Fruit fly (Drosophila melanogaster) whole organism, prepupa: Measurements from ENCODE around the gene ND-B14.5A.
A peak's percentile ranks its signal among the peaks of the same experiment; 100 is the strongest.

Source experiments
- Blimp-1 ChIP-seq: fragments of 200-800 bp; sonication (Bioruptor generic); optimal IDR thresholded peaks from 3 replicates; lab custom pipeline; 2017; ENCODE audit warnings: missing biosample characterization, missing genetic modification characterization, mild to moderate bottlenecking, moderate library complexity, missing genetic modification reagents
- CG10631 ChIP-seq: fragments of 200-800 bp; sonication (Bioruptor generic); optimal IDR thresholded peaks from 2 replicates; lab custom pipeline; 2016; ENCODE audit warnings: missing biosample characterization, missing genetic modification characterization
- CG10669 ChIP-seq: fragments of 200-800 bp; sonication (Bioruptor generic); optimal IDR thresholded peaks from 3 replicates; lab custom pipeline; 2018; ENCODE audit warnings: missing biosample characterization, mild to moderate bottlenecking, missing genetic modification characterization, moderate library complexity
- CG11294 ChIP-seq: fragments of 200-800 bp; sonication (Bioruptor generic); IDR thresholded peaks from 2 replicates; pipeline ENCODE4 v1.3.6; 2022; ENCODE audit warnings: missing biosample characterization, missing genetic modification characterization
- CG11762 ChIP-seq: fragments of 200-800 bp; sonication (Bioruptor generic); optimal IDR thresholded peaks from 3 replicates; lab custom pipeline; 2016; ENCODE audit warnings: missing biosample characterization, missing genetic modification characterization; ENCODE audit not compliant: insufficient read depth
- CG11902 ChIP-seq: fragments of 200-800 bp; sonication (Bioruptor generic); optimal IDR thresholded peaks from 3 replicates; lab custom pipeline; 2016; ENCODE audit warnings: missing biosample characterization, missing genetic modification characterization
- CG15336 ChIP-seq: fragments of 200-800 bp; sonication (Bioruptor generic); IDR thresholded peaks from 2 replicates; pipeline ENCODE4 v1.3.6; 2022; ENCODE audit warnings: missing biosample characterization, missing genetic modification characterization
- CG16779 ChIP-seq: fragments of 200-800 bp; sonication (Bioruptor generic); optimal IDR thresholded peaks from 3 replicates; lab custom pipeline; 2017; ENCODE audit warnings: missing biosample characterization, mild to moderate bottlenecking, missing genetic modification characterization
- CG3032 ChIP-seq: fragments of 200-800 bp; optimal IDR thresholded peaks from 2 replicates; lab custom pipeline; 2019; ENCODE audit warnings: missing biosample characterization, mild to moderate bottlenecking, missing genetic modification characterization, moderate library complexity
- CG31627 ChIP-seq: fragments of 200-800 bp; sonication (Bioruptor generic); optimal IDR thresholded peaks from 3 replicates; lab custom pipeline; 2016; ENCODE audit warnings: missing biosample characterization, missing genetic modification characterization
- CG32006 ChIP-seq: fragments of 200-800 bp; sonication (Bioruptor generic); optimal IDR thresholded peaks from 3 replicates; lab custom pipeline; 2017; ENCODE audit warnings: missing biosample characterization, mild to moderate bottlenecking, missing genetic modification characterization
- CG6163 ChIP-seq: fragments of 200-800 bp; sonication (Bioruptor generic); IDR thresholded peaks from 3 replicates; pipeline ENCODE4 v1.3.6; 2022; ENCODE audit warnings: missing biosample characterization, missing genetic modification characterization
- CG6276 ChIP-seq: fragments of 200-800 bp; sonication (Bioruptor generic); optimal IDR thresholded peaks from 2 replicates; lab custom pipeline; 2017; ENCODE audit warnings: missing biosample characterization, mild to moderate bottlenecking, missing genetic modification characterization
- CG6792 ChIP-seq: fragments of 200-800 bp; sonication (Bioruptor generic); optimal IDR thresholded peaks from 3 replicates; lab custom pipeline; 2016; ENCODE audit warnings: missing biosample characterization, missing genetic modification characterization
- CG6854 ChIP-seq: fragments of 200-800 bp; sonication (Bioruptor generic); optimal IDR thresholded peaks from 2 replicates; lab custom pipeline; 2017; ENCODE audit warnings: missing biosample characterization, mild to moderate bottlenecking, missing genetic modification characterization
- CG7368 ChIP-seq: fragments of 200-800 bp; sonication (Bioruptor generic); optimal IDR thresholded peaks from 3 replicates; lab custom pipeline; 2016; ENCODE audit warnings: missing biosample characterization, missing genetic modification characterization
- CG8119 ChIP-seq: fragments of 200-800 bp; sonication (Bioruptor generic); IDR thresholded peaks from 3 replicates; pipeline ENCODE4 v1.3.6; 2022; ENCODE audit warnings: missing biosample characterization, missing genetic modification characterization
- CG8319 ChIP-seq: fragments of 200-800 bp; sonication (Bioruptor generic); optimal IDR thresholded peaks from 3 replicates; lab custom pipeline; 2016; ENCODE audit warnings: missing biosample characterization, missing genetic modification characterization
- CG8632 ChIP-seq: fragments of 200-800 bp; sonication (Bioruptor generic); optimal IDR thresholded peaks from 3 replicates; lab custom pipeline; 2016; ENCODE audit warnings: missing biosample characterization, missing genetic modification characterization
- Eip75B ChIP-seq: fragments of 200-800 bp; sonication (Bioruptor generic); optimal IDR thresholded peaks from 3 replicates; lab custom pipeline; 2016; ENCODE audit warnings: missing biosample characterization, missing genetic modification characterization
- Eip78C ChIP-seq: fragments of 200-800 bp; sonication (Bioruptor generic); peaks from one replicate; lab custom pipeline; 2016; ENCODE audit warnings: missing biosample characterization, missing genetic modification characterization
- Ets21C ChIP-seq: fragments of 200-800 bp; sonication (Bioruptor generic); optimal IDR thresholded peaks from 3 replicates; lab custom pipeline; 2016; ENCODE audit warnings: missing biosample characterization, missing genetic modification characterization
- Ets96B ChIP-seq: fragments of 200-800 bp; optimal IDR thresholded peaks from 2 replicates; lab custom pipeline; 2019; ENCODE audit warnings: missing biosample characterization, mild to moderate bottlenecking, missing genetic modification characterization, moderate library complexity
- Gug ChIP-seq: fragments of 200-800 bp; sonication (Bioruptor generic); IDR thresholded peaks from 2 replicates; pipeline ENCODE4 v1.3.6; 2022; ENCODE audit warnings: missing biosample characterization, missing genetic modification characterization
- Hr39 ChIP-seq: fragments of 200-800 bp; sonication (Bioruptor generic); optimal IDR thresholded peaks from 2 replicates; lab custom pipeline; 2016; ENCODE audit warnings: missing biosample characterization, missing genetic modification characterization
- Hr4 ChIP-seq: fragments of 200-800 bp; sonication (Bioruptor generic); optimal IDR thresholded peaks from 3 replicates; lab custom pipeline; 2016; ENCODE audit warnings: missing biosample characterization, missing genetic modification characterization
- Lpt ChIP-seq: fragments of 200-800 bp; sonication (Bioruptor generic); optimal IDR thresholded peaks from 3 replicates; lab custom pipeline; 2016; ENCODE audit warnings: missing biosample characterization, missing genetic modification characterization
- OdsH ChIP-seq: fragments of 200-800 bp; sonication (Bioruptor generic); optimal IDR thresholded peaks from 3 replicates; lab custom pipeline; 2016; ENCODE audit warnings: missing biosample characterization, missing genetic modification characterization
- Smox ChIP-seq: fragments of 200-800 bp; sonication (Bioruptor generic); optimal IDR thresholded peaks from 3 replicates; lab custom pipeline; 2016; ENCODE audit warnings: missing biosample characterization, missing genetic modification characterization
- Sox14 ChIP-seq: fragments of 200-800 bp; sonication (Bioruptor generic); optimal IDR thresholded peaks from 3 replicates; lab custom pipeline; 2016; ENCODE audit warnings: missing biosample characterization, missing genetic modification characterization
- Sox15 ChIP-seq: fragments of 200-800 bp; sonication (Bioruptor generic); optimal IDR thresholded peaks from 3 replicates; lab custom pipeline; 2016; ENCODE audit warnings: missing biosample characterization, missing genetic modification characterization
- achi ChIP-seq: fragments of 200-800 bp; sonication (Bioruptor generic); optimal IDR thresholded peaks from 3 replicates; lab custom pipeline; 2016; ENCODE audit warnings: missing biosample characterization, missing genetic modification characterization
- cyc ChIP-seq: fragments of 200-800 bp; sonication (Bioruptor generic); optimal IDR thresholded peaks from 3 replicates; lab custom pipeline; 2016; ENCODE audit warnings: missing biosample characterization, missing genetic modification characterization
- dsx ChIP-seq: fragments of 200-800 bp; optimal IDR thresholded peaks from 3 replicates; lab custom pipeline; 2019; ENCODE audit warnings: missing biosample characterization, mild to moderate bottlenecking, missing genetic modification characterization, moderate library complexity; ENCODE audit not compliant: poor library complexity, severe bottlenecking
- esn ChIP-seq: fragments of 200-800 bp; sonication (Bioruptor generic); optimal IDR thresholded peaks from 2 replicates; lab custom pipeline; 2016; ENCODE audit warnings: missing biosample characterization, mild to moderate bottlenecking, missing genetic modification characterization, moderate library complexity
- fd59A ChIP-seq: fragments of 200-800 bp; sonication (Bioruptor generic); optimal IDR thresholded peaks from 2 replicates; lab custom pipeline; 2017; ENCODE audit warnings: missing biosample characterization, mild to moderate bottlenecking, missing genetic modification characterization, missing genetic modification reagents
- fd85E ChIP-seq: fragments of 200-800 bp; sonication (Bioruptor generic); optimal IDR thresholded peaks from 3 replicates; lab custom pipeline; 2016; ENCODE audit warnings: missing biosample characterization, missing genetic modification characterization
- fkh ChIP-seq: fragments of 200-800 bp; sonication (Bioruptor generic); optimal IDR thresholded peaks from 3 replicates; lab custom pipeline; 2017; ENCODE audit warnings: missing biosample characterization, mild to moderate bottlenecking, missing genetic modification characterization, moderate library complexity
- lz ChIP-seq: fragments of 200-800 bp; sonication (Bioruptor generic); optimal IDR thresholded peaks from 3 replicates; lab custom pipeline; 2016; ENCODE audit warnings: missing biosample characterization, missing genetic modification characterization
- net ChIP-seq: fragments of 200-800 bp; sonication (Bioruptor generic); optimal IDR thresholded peaks from 3 replicates; lab custom pipeline; 2016; ENCODE audit warnings: missing biosample characterization, missing genetic modification characterization
- pdm3 ChIP-seq: fragments of 200-800 bp; sonication (Bioruptor generic); optimal IDR thresholded peaks from 3 replicates; lab custom pipeline; 2016; ENCODE audit warnings: missing biosample characterization, missing genetic modification characterization
- salr ChIP-seq, 2 experiments: fragments of 200-800 bp; sonication (Bioruptor generic); optimal IDR thresholded peaks; 3 replicates each; lab custom pipeline; 2016 to 2018; ENCODE audit warnings: missing biosample characterization in 2 of 2, missing genetic modification characterization in 2 of 2, mild to moderate bottlenecking in 1 of 2
- topi ChIP-seq: fragments of 200-800 bp; sonication (Bioruptor generic); optimal IDR thresholded peaks from 3 replicates; lab custom pipeline; 2016; ENCODE audit warnings: missing biosample characterization, missing genetic modification characterization
- vri ChIP-seq: fragments of 200-800 bp; sonication (Bioruptor generic); optimal IDR thresholded peaks from 3 replicates; lab custom pipeline; 2016; ENCODE audit warnings: missing biosample characterization, mild to moderate bottlenecking, missing genetic modification characterization

Gene ND-B14.5A

dm6 chrX:2134965-2135758 is 37.2 kb upstream of the ND-B14.5A start (continued):
- TF ChIP-seq Hr4 (GFP tag; lab: Kevin White, UChicago) (peak; percentile 80), esn (peak; percentile 94), CG7368 (GFP tag; lab: Kevin White, UChicago) (peak; percentile 72), Blimp-1 (GFP tag; lab: Kevin White, UChicago) (peak; percentile 87), CG6276 (peak; percentile 83), dsx (GFP tag; lab: Kevin White, UChicago) (peak; percentile 88), CG8119 (GFP tag; lab: Robert Waterston, UW) (peak; percentile 83), CG8319 (GFP tag; lab: Kevin White, UChicago) (peak; percentile 85), CG16779 (tag; lab: Kevin White, UChicago) (peak; percentile 68), Sox15 (GFP tag; lab: Kevin White, UChicago) (peak; percentile 81), CG6163 (peak; percentile 84), CG6792 (GFP tag; lab: Kevin White, UChicago) (peak; percentile 89), Smox (GFP tag; lab: Kevin White, UChicago) (peak; percentile 92), CG15336 (GFP tag; lab: Robert Waterston, UW) (peak; percentile 90), achi (GFP tag; lab: Kevin White, UChicago) (peak; percentile 87), pdm3 (GFP tag; lab: Kevin White, UChicago) (peak; percentile 89), CG11762 (GFP tag; lab: Kevin White, UChicago) (peak; percentile 81), Hr39 (GFP tag; lab: Kevin White, UChicago) (peak; percentile 93)

dm6 chrX:2135868-2136787 is 36.2 kb upstream of the ND-B14.5A start:
- no peak for TF ChIP-seq net
- peak; percentile 39 for TF ChIP-seq CG10631 (GFP tag; lab: Kevin White, UChicago)
- TF ChIP-seq Lpt = no peak
- no peak for TF ChIP-seq CG8632 (GFP tag; lab: Kevin White, UChicago)
- no peak for TF ChIP-seq Smox (GFP tag; lab: Kevin White, UChicago)
- TF ChIP-seq CG32006 (GFP tag; lab: Kevin White, UChicago) = peak; percentile 16
- no peak for TF ChIP-seq CG11762 (GFP tag; lab: Kevin White, UChicago)
- TF ChIP-seq CG11294 (GFP tag; lab: Robert Waterston, UW) = peak; percentile 58
- peak; percentile 44 for TF ChIP-seq fkh
- peak; percentile 25 for TF ChIP-seq cyc (GFP tag; lab: Kevin White, UChicago)
- TF ChIP-seq fd85E (GFP tag; lab: Kevin White, UChicago) = no peak
- TF ChIP-seq esn = no peak
- TF ChIP-seq vri (GFP tag; lab: Kevin White, UChicago) = no peak
- TF ChIP-seq CG10669 (GFP tag; lab: Kevin White, UChicago) = no peak
- TF ChIP-seq CG15336 (GFP tag; lab: Robert Waterston, UW) = peak; percentile 61; the same call in 1 of the 2 replicates
- no peak for TF ChIP-seq dsx (GFP tag; lab: Kevin White, UChicago)
- no peak for TF ChIP-seq salr (GFP tag; optimal IDR thresholded peaks at IDR 0.05; lab: Kevin White, UChicago)
- peak; percentile 45 for TF ChIP-seq Gug (GFP tag; lab: Robert Waterston, UW)
- peak; percentile 69 for TF ChIP-seq Eip78C (GFP tag; lab: Kevin White, UChicago)
- TF ChIP-seq CG11902 (GFP tag; lab: Kevin White, UChicago) = peak; percentile 37
- peak; percentile 14 for TF ChIP-seq pdm3 (GFP tag; lab: Kevin White, UChicago)
- TF ChIP-seq CG6163 = peak; percentile 23; the same call in 2 of the 3 replicates
- TF ChIP-seq fd59A (GFP tag; lab: Kevin White, UChicago) = no peak
- TF ChIP-seq Eip75B (GFP tag; lab: Kevin White, UChicago) = peak; percentile 29
- TF ChIP-seq CG6792 (GFP tag; lab: Kevin White, UChicago) = no peak
- TF ChIP-seq CG3032 (tag; lab: Kevin White, UChicago) = no peak
- no peak for TF ChIP-seq CG6276
- TF ChIP-seq CG6854 (GFP tag; lab: Kevin White, UChicago) = no peak
- peak; percentile 26 for TF ChIP-seq lz (GFP tag; lab: Kevin White, UChicago)
- peak; percentile 50 for TF ChIP-seq CG31627
- peak; percentile 26 for TF ChIP-seq OdsH (GFP tag; lab: Kevin White, UChicago)
- TF ChIP-seq Sox14 (GFP tag; lab: Kevin White, UChicago) = no peak
- no peak for TF ChIP-seq Ets21C (GFP tag; lab: Kevin White, UChicago)
- no peak for TF ChIP-seq topi (GFP tag; lab: Kevin White, UChicago)
- TF ChIP-seq Ets96B (tag; lab: Kevin White, UChicago) = no peak
- peak; percentile 46 for TF ChIP-seq Hr4 (GFP tag; lab: Kevin White, UChicago)
